Worm (Caenorhabditis elegans) whole organism, mixed stage, embryonic: Measurements from ENCODE around the gene C49A9.4.

ENCODE experiments used
- bed-3 ChIP-seq: fragments of 200-800 bp; sonication (Bioruptor generic); optimal IDR thresholded peaks from 3 replicates; lab custom pipeline; 2018; ENCODE audit warnings: mild to moderate bottlenecking, missing genetic modification characterization, moderate library complexity, missing compliant biosample characterization
- elt-1 ChIP-seq: sonication (generic microtip); optimal IDR thresholded peaks from 2 replicates; lab custom pipeline; 2017; ENCODE audit warnings: missing genetic modification characterization, mild to moderate bottlenecking, missing compliant biosample characterization, antibody characterized with exemption, moderate library complexity, borderline replicate concordance; ENCODE audit not compliant: insufficient read depth
- elt-3 ChIP-seq: fragments of 150-350 bp; optimal IDR thresholded peaks from 2 replicates; lab custom pipeline; 2014; ENCODE audit warnings: missing biosample characterization, missing genetic modification characterization
- ham-2 ChIP-seq: fragments of 200-800 bp; sonication (Bioruptor generic); optimal IDR thresholded peaks from 2 replicates; lab custom pipeline; 2018; ENCODE audit warnings: mild to moderate bottlenecking, missing genetic modification characterization, missing compliant biosample characterization
- lsy-2 ChIP-seq: fragments of 150-350 bp; optimal IDR thresholded peaks from 2 replicates; lab custom pipeline; 2014; ENCODE audit warnings: missing biosample characterization, missing genetic modification characterization
- mep-1 ChIP-seq: fragments of 150-350 bp; optimal IDR thresholded peaks from 2 replicates; lab custom pipeline; 2017; ENCODE audit warnings: missing biosample characterization, missing genetic modification reagents, missing genetic modification characterization, inconsistent platforms
- nhr-237 ChIP-seq: fragments of 150-350 bp; optimal IDR thresholded peaks from 2 replicates; lab custom pipeline; 2014; ENCODE audit warnings: missing biosample characterization, missing genetic modification characterization
- nhr-76 ChIP-seq: sonication (generic microtip); optimal IDR thresholded peaks from 2 replicates; lab custom pipeline; 2017; ENCODE audit warnings: missing biosample characterization, missing genetic modification characterization
- pha-4 ChIP-seq: fragments of 150-350 bp; optimal IDR thresholded peaks from 2 replicates; lab custom pipeline; 2018; ENCODE audit warnings: missing biosample characterization, missing genetic modification reagents, missing genetic modification characterization
- snpc-4 ChIP-seq: fragments of 150-350 bp; optimal IDR thresholded peaks from 2 replicates; lab custom pipeline; 2014; ENCODE audit warnings: missing biosample characterization, missing genetic modification characterization
- unc-120 ChIP-seq: sonication (generic microtip); optimal IDR thresholded peaks from 2 replicates; lab custom pipeline; 2017; ENCODE audit warnings: missing genetic modification characterization, missing compliant biosample characterization; ENCODE audit not compliant: poor library complexity, severe bottlenecking
- unc-39 ChIP-seq: fragments of 150-350 bp; optimal IDR thresholded peaks from 2 replicates; lab custom pipeline; 2014; ENCODE audit warnings: missing biosample characterization, missing genetic modification characterization
- unc-62 ChIP-seq: fragments of 150-350 bp; optimal IDR thresholded peaks from 2 replicates; lab custom pipeline; 2014; ENCODE audit warnings: missing biosample characterization, missing genetic modification reagents, missing genetic modification characterization

DNA sequence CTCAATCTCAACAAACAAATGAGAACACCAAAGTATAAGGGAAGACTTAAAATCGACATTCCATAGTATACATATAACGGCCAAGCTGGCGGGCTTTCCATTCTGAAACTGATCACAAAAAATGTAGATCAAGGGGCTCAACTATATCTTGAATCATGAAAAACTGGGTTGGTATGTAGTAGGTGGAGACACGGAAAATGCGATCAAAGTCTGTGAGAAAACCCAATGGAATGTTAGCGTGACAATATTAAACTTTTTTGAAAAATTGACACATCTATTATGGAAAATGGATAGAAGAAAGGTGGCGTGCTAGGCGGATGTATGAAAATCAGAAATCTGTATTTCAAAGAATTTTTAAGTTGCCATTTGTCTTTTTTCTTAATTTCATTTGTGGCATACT is 43.8 kb downstream of the C49A9.4 start, which contains the start of gene srv-28:
- TF ChIP-seq pha-4 (tag; lab: Kevin White, UChicago), result no peak
- TF ChIP-seq mep-1, result no peak
- TF ChIP-seq snpc-4 (tag; lab: Kevin White, UChicago), result no peak
- no peak for TF ChIP-seq bed-3
- TF ChIP-seq elt-1 (tag; lab: Kevin White, UChicago), result no peak
- TF ChIP-seq nhr-76 (tag; lab: Kevin White, UChicago), result no peak
- no peak for TF ChIP-seq unc-39 (tag; lab: Kevin White, UChicago)
- TF ChIP-seq nhr-237 (tag; lab: Kevin White, UChicago), result no peak
- TF ChIP-seq unc-62 (GFP tag; lab: Kevin White, UChicago), result no peak
- no peak for TF ChIP-seq lsy-2 (tag; lab: Kevin White, UChicago)
- TF ChIP-seq ham-2 (GFP tag; lab: Kevin White, UChicago), result no peak
- no peak for TF ChIP-seq unc-120
- no peak for TF ChIP-seq elt-3 (tag; lab: Kevin White, UChicago)
